Worm (Caenorhabditis elegans) whole organism, young adult: ENCODE results near the gene dyf-3.

Source experiments
- B0019.2 ChIP-seq: fragments of 200-800 bp; sonication (Bioruptor generic); conservative IDR thresholded peaks from 2 replicates; pipeline ENCODE4 v1.3.6; 2022; ENCODE audit warnings: missing genetic modification reagents, missing genetic modification characterization, missing compliant biosample characterization
- cebp-1 ChIP-seq, 2 experiments: fragments of 200-800 bp in 1 of 2; sonication (Bioruptor generic) in 1 of 2; sonication (generic microtip) in 1 of 2; IDR thresholded peaks in 1 of 2; optimal IDR thresholded peaks in 1 of 2; 2 replicates each; pipeline versions ENCODE4 v1.3.6 to Lab custom; 2017 to 2022; ENCODE audit warnings: missing compliant biosample characterization in 2 of 2, missing genetic modification characterization in 2 of 2, mild to moderate bottlenecking in 1 of 2, missing genetic modification reagents in 1 of 2, moderate library complexity in 1 of 2
- cebp-2 ChIP-seq: fragments of 200-800 bp; sonication (Bioruptor generic); IDR thresholded peaks from 2 replicates; pipeline ENCODE4 v1.3.6; 2022; ENCODE audit warnings: missing genetic modification characterization, missing compliant biosample characterization
- lin-26 ChIP-seq: fragments of 200-800 bp; sonication (Bioruptor generic); IDR thresholded peaks from 2 replicates; pipeline ENCODE4 v1.3.6; 2022; ENCODE audit warnings: missing genetic modification reagents, missing genetic modification characterization, missing compliant biosample characterization
- unc-62 ChIP-seq: fragments of 150-350 bp; optimal IDR thresholded peaks from 2 replicates; lab custom pipeline; 2014; ENCODE audit warnings: missing biosample characterization, missing genetic modification reagents, missing genetic modification characterization

ce11 chrIV:3436021-3436420, 37.0 kb upstream of the dyf-3 start, which contains the start of gene srz-32:
- no peak for TF ChIP-seq unc-62 (GFP tag; lab: Kevin White, UChicago)
- TF ChIP-seq cebp-1 (GFP tag; IDR thresholded peaks at IDR 0.05; lab: Robert Waterston, UW) = no peak
- TF ChIP-seq cebp-1 (tag; optimal IDR thresholded peaks at IDR 0.05; lab: Kevin White, UChicago) = no peak
- no peak for TF ChIP-seq cebp-2
- TF ChIP-seq lin-26 (GFP tag; lab: Robert Waterston, UW) = no peak
- no peak for TF ChIP-seq B0019.2 (GFP tag; lab: Robert Waterston, UW)
